Fruit fly (Drosophila melanogaster): Measurements from ENCODE around the gene RIOK2.
A peak's percentile ranks its signal among the peaks of the same experiment; 100 is the strongest.

RIOK2 gene

DNA sequence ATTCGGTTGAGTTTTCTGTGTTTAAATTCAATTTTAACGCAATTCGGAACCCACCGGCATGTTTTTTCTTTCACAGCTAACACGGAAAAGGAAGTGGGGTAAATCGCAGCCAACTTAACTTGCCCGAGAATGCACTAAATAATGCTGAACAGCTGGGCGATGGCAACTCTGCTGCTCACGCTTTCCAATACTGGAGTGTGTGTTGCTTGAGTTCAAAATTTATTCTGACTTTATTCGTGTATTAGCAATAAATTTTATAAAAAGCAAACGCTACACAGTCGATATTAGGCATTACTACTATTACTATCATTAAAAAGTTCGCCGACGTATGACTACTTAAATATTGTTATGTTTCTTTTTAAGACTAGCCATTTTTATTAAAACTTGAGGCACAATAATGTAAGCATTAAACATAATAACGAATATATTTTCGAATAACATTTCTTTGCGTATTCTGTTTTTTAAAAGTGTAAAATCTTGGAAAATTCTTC, 18.2 kb upstream of the RIOK2 start, which contains the start of the genes RpS27 and Nup37:
TSS of gene RpS27 (minus strand) at position 136 of the 491 bp plus-strand sequence.
TSS of gene Nup37 (plus strand) at position 280 of the 491 bp plus-strand sequence.
- peak; percentile 96 for TF ChIP-seq HLH106 (tag; optimal IDR thresholded peaks at IDR 0.05)
- TF ChIP-seq Mio (GFP tag; optimal IDR thresholded peaks at IDR 0.05) = peak; percentile 92
- peak; percentile 99 for TF ChIP-seq rgr (GFP tag; optimal IDR thresholded peaks at IDR 0.05)
- peak; percentile 53 for TF ChIP-seq Rel (GFP tag; optimal IDR thresholded peaks at IDR 0.05)
- peak; percentile 83 for TF ChIP-seq Rel (tag; optimal IDR thresholded peaks at IDR 0.05)
- peak; percentile 79 for TF ChIP-seq dsf (GFP tag; optimal IDR thresholded peaks at IDR 0.05; ENCODE audit: borderline replicate concordance)
- TF ChIP-seq Jra (GFP tag; optimal IDR thresholded peaks at IDR 0.05) = no peak
- peak; percentile 99 for TF ChIP-seq CG9705 (GFP tag; optimal IDR thresholded peaks at IDR 0.05)
- TF ChIP-seq h (GFP tag; optimal IDR thresholded peaks at IDR 0.05) = peak; percentile 96
- no peak for TF ChIP-seq pan (optimal IDR thresholded peaks at IDR 0.05)
- TF ChIP-seq fru (GFP tag; optimal IDR thresholded peaks at IDR 0.05) = peak; percentile 96
- TF ChIP-seq sv (GFP tag; optimal IDR thresholded peaks at IDR 0.05) = peak; percentile 96
- no peak for TF ChIP-seq usp (GFP tag; optimal IDR thresholded peaks at IDR 0.05)
- no peak for TF ChIP-seq dl (GFP tag; optimal IDR thresholded peaks at IDR 0.05; ENCODE audit: insufficient read depth in 1 of 2, partially characterized antibody in 2 of 2)
- TF ChIP-seq CrebA (GFP tag; optimal IDR thresholded peaks at IDR 0.05; ENCODE audit: borderline replicate concordance) = no peak
- TF ChIP-seq N (GFP tag; optimal IDR thresholded peaks at IDR 0.05) = no peak
- TF ChIP-seq Hr83 (GFP tag; optimal IDR thresholded peaks at IDR 0.05; ENCODE audit: poor library complexity, severe bottlenecking) = peak; percentile 99
- peak; percentile 89 for TF ChIP-seq GATAd (GFP tag; optimal IDR thresholded peaks at IDR 0.05)
- TF ChIP-seq sage (GFP tag; optimal IDR thresholded peaks at IDR 0.05) = peak; percentile 66
- TF ChIP-seq foxo (GFP tag; optimal IDR thresholded peaks at IDR 0.05) = peak; percentile 81 to 97
- TF ChIP-seq Vsx2 (GFP tag; optimal IDR thresholded peaks at IDR 0.05; ENCODE audit: partially characterized antibody) = no peak
- peak; percentile 91 for TF ChIP-seq CG32264 (GFP tag; optimal IDR thresholded peaks at IDR 0.05)
- TF ChIP-seq Myc (optimal IDR thresholded peaks at IDR 0.05) = peak; percentile 25
- peak; percentile 95 for TF ChIP-seq OdsH (GFP tag; optimal IDR thresholded peaks at IDR 0.05)
- peak; percentile 90 for TF ChIP-seq ey (GFP tag; optimal IDR thresholded peaks at IDR 0.05)
- no peak for TF ChIP-seq Dif (GFP tag; optimal IDR thresholded peaks at IDR 0.05; ENCODE audit: partially characterized antibody)
- peak; percentile 98 for TF ChIP-seq br (GFP tag; optimal IDR thresholded peaks at IDR 0.05)
- no peak for TF ChIP-seq Dfd (GFP tag; optimal IDR thresholded peaks at IDR 0.05)
- peak; percentile 7 for TF ChIP-seq jim (GFP tag; optimal IDR thresholded peaks at IDR 0.05)
- peak; percentile 97 for TF ChIP-seq Sp1 (GFP tag; optimal IDR thresholded peaks at IDR 0.05)
- no peak for TF ChIP-seq Abd-B (GFP tag; optimal IDR thresholded peaks at IDR 0.05)
- no peak for TF ChIP-seq brk (GFP tag; optimal IDR thresholded peaks at IDR 0.05)
- TF ChIP-seq lola (GFP tag; optimal IDR thresholded peaks at IDR 0.05) = no peak
- TF ChIP-seq woc (GFP tag; optimal IDR thresholded peaks at IDR 0.05) = peak; percentile 77
- no peak for TF ChIP-seq Hr78 (GFP tag; optimal IDR thresholded peaks at IDR 0.05)
- TF ChIP-seq tai (GFP tag; optimal IDR thresholded peaks at IDR 0.05) = no peak
- TF ChIP-seq dmrt93B (GFP tag; optimal IDR thresholded peaks at IDR 0.05) = peak; percentile 99
- peak; percentile 89 for TF ChIP-seq psq (GFP tag; optimal IDR thresholded peaks at IDR 0.05)
- TF ChIP-seq Hnf4 (GFP tag; optimal IDR thresholded peaks at IDR 0.05) = no peak

DNA sequence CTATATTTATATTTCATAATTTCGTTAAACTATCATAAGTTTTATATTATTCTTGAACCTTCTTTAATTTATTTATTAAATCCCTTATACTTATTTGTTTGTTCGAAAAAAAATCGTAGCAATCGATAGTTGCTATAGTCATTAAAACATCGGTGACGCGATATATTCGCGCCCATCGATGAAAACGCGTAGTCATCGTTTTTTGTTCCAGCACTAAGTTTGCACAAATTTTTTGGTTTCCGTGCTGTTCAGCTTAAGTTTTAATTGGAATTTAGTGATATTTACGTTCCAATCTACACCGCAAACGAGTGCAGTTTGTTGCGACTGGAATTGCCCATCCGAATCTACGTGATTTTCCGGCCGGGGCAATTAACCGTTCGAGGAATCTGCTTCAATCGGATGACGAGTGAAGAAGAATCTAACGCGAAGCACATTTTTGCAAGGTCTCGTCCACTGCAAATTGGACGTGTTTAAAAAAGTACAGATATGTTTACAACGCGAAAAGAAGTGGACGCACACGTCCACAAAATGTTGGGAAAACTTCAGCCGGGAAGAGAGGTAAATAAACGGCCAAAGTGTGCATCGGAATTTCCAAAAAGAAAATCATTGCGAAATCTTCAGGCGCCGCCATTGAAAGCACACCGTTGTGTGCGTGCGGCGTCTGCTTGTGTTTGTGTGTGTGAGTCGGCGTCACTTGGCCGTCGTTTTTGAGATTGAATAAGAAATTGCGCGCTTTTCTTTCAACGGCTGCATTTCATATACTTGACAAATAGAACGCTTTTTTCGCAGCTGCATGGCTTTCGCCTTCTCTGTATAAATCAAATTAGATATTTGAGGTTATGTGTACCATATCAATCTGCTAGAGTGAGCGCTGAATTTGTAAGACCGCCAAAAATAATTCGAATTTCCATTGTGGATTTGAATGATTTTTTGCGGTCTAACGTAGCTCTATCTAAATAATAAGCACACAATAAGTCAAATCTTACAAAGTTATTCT, 16.2 kb upstream of the RIOK2 start, which contains the start of gene Nup358:
TSS of gene Nup358 (plus strand) at position 204 of the 997 bp plus-strand sequence.
- TF ChIP-seq Myc (optimal IDR thresholded peaks at IDR 0.05) = no peak
- no peak for TF ChIP-seq lola (GFP tag; optimal IDR thresholded peaks at IDR 0.05)
- TF ChIP-seq Sp1 (GFP tag; optimal IDR thresholded peaks at IDR 0.05) = peak; percentile 5
- no peak for TF ChIP-seq Rel (GFP tag; optimal IDR thresholded peaks at IDR 0.05)
- peak; percentile 18 for TF ChIP-seq Rel (tag; optimal IDR thresholded peaks at IDR 0.05)
- TF ChIP-seq usp (GFP tag; optimal IDR thresholded peaks at IDR 0.05) = no peak
- no peak for TF ChIP-seq Hnf4 (GFP tag; optimal IDR thresholded peaks at IDR 0.05)
- TF ChIP-seq br (GFP tag; optimal IDR thresholded peaks at IDR 0.05) = no peak
- TF ChIP-seq h (GFP tag; optimal IDR thresholded peaks at IDR 0.05) = no peak
- no peak for TF ChIP-seq N (GFP tag; optimal IDR thresholded peaks at IDR 0.05)
- no peak for TF ChIP-seq CG9705 (GFP tag; optimal IDR thresholded peaks at IDR 0.05)
- no peak for TF ChIP-seq Hr78 (GFP tag; optimal IDR thresholded peaks at IDR 0.05)
- TF ChIP-seq sv (GFP tag; optimal IDR thresholded peaks at IDR 0.05) = no peak
- no peak for TF ChIP-seq psq (GFP tag; optimal IDR thresholded peaks at IDR 0.05)
- TF ChIP-seq jim (GFP tag; optimal IDR thresholded peaks at IDR 0.05) = no peak
- TF ChIP-seq sage (GFP tag; optimal IDR thresholded peaks at IDR 0.05) = no peak
- no peak for TF ChIP-seq CG32264 (GFP tag; optimal IDR thresholded peaks at IDR 0.05)
